Worm (Caenorhabditis elegans) whole organism, midembryonic: Measurements from ENCODE around the gene F41B4.2.
A peak's percentile ranks its signal among the peaks of the same experiment; 100 is the strongest.
"Not testable (repeated sequence)": the region's sequence is repeated elsewhere in the genome, so short reads cannot be mapped to it uniquely, and the experiment has no call there.

Experiments
- T22C8.4 ChIP-seq: fragments of 200-800 bp; sonication (Bioruptor generic); IDR thresholded peaks from 2 replicates; pipeline ENCODE4 v1.3.6; 2022; ENCODE audit warnings: missing genetic modification characterization, missing compliant biosample characterization
- cog-1 ChIP-seq: sonication (generic microtip); optimal IDR thresholded peaks from 2 replicates; lab custom pipeline; 2016; ENCODE audit warnings: missing genetic modification characterization, missing compliant biosample characterization
- flt-1 ChIP-seq: fragments of 200-800 bp; sonication (Bioruptor generic); IDR thresholded peaks from 2 replicates; pipeline ENCODE4 v1.3.6; 2022; ENCODE audit warnings: missing genetic modification characterization, missing compliant biosample characterization
- klf-2 ChIP-seq: fragments of 200-800 bp; sonication (Bioruptor generic); conservative IDR thresholded peaks from 2 replicates; pipeline ENCODE4 v1.3.6; 2022; ENCODE audit warnings: missing genetic modification reagents, missing genetic modification characterization, missing compliant biosample characterization
- med-1 ChIP-seq: sonication (generic microtip); optimal IDR thresholded peaks from 2 replicates; lab custom pipeline; 2017; ENCODE audit warnings: missing genetic modification characterization, mild to moderate bottlenecking, missing compliant biosample characterization, antibody characterized with exemption, missing genetic modification reagents; ENCODE audit not compliant: insufficient read depth
- ref-1 ChIP-seq: fragments of 200-800 bp; sonication (Bioruptor generic); conservative IDR thresholded peaks from 2 replicates; pipeline ENCODE4 v1.3.6; 2022; ENCODE audit warnings: missing genetic modification reagents, missing genetic modification characterization, missing compliant biosample characterization
- tab-1 ChIP-seq: fragments of 200-800 bp; sonication (Bioruptor generic); IDR thresholded peaks from 2 replicates; pipeline ENCODE4 v1.3.6; 2022; ENCODE audit warnings: missing genetic modification characterization, missing compliant biosample characterization
- ztf-23 ChIP-seq: fragments of 200-800 bp; sonication (Bioruptor generic); IDR thresholded peaks from 2 replicates; pipeline ENCODE4 v1.3.6; 2022; ENCODE audit warnings: missing genetic modification reagents, missing genetic modification characterization, missing compliant biosample characterization
- ztf-29 ChIP-seq: fragments of 200-800 bp; sonication (Bioruptor generic); IDR thresholded peaks from 2 replicates; pipeline ENCODE4 v1.3.6; 2022; ENCODE audit warnings: missing genetic modification reagents, missing genetic modification characterization, missing compliant biosample characterization

F41B4.2 gene

ce11 chrX:6835166-6835565, at the start of gene F41B4.2:
F41B4.2 (minus strand) TSS chrX:6835266.
- TF ChIP-seq T22C8.4 (GFP tag; lab: Robert Waterston, UW) (no peak), cog-1 (tag; lab: Kevin White, UChicago) (no peak), ref-1 (GFP tag; lab: Robert Waterston, UW) (no peak), tab-1 (no peak), med-1 (GFP tag; lab: Kevin White, UChicago) (no peak), ztf-23 (GFP tag; lab: Robert Waterston, UW) (no peak), klf-2 (GFP tag; lab: Robert Waterston, UW) (no peak)

- no peak for TF ChIP-seq ztf-29 (GFP tag; lab: Robert Waterston, UW)
Measured at ce11 chrX:6884439-6884838, 49.4 kb upstream of the F41B4.2 start.

ce11 chrX:6881795-6882194, 46.7 kb upstream of the F41B4.2 start, which contains the start of gene F41C6.6:
F41C6.6 (minus strand) TSS chrX:6881895.
- TF ChIP-seq flt-1 (GFP tag; lab: Robert Waterston, UW); cog-1 (tag; lab: Kevin White, UChicago); med-1 (GFP tag; lab: Kevin White, UChicago): not testable (repeated sequence)

ce11 chrX:6877436-6877835, 42.4 kb upstream of the F41B4.2 start, which contains the start of gene col-173:
col-173 (minus strand) TSS chrX:6877536.
- TF ChIP-seq ztf-23 (GFP tag; lab: Robert Waterston, UW) = no peak

- TF ChIP-seq cog-1 (tag; lab: Kevin White, UChicago) (no peak), klf-2 (GFP tag; lab: Robert Waterston, UW) (no peak), T22C8.4 (GFP tag; lab: Robert Waterston, UW) (no peak)
Measured at ce11 chrX:6875273-6875672, 40.2 kb upstream of the F41B4.2 start.

- TF ChIP-seq tab-1 = no peak
- no peak for TF ChIP-seq ztf-29 (GFP tag; lab: Robert Waterston, UW)
- no peak for TF ChIP-seq med-1 (GFP tag; lab: Kevin White, UChicago)
- TF ChIP-seq klf-2 (GFP tag; lab: Robert Waterston, UW) = no peak
- no peak for TF ChIP-seq flt-1 (GFP tag; lab: Robert Waterston, UW)
- TF ChIP-seq T22C8.4 (GFP tag; lab: Robert Waterston, UW) = no peak
- no peak for TF ChIP-seq cog-1 (tag; lab: Kevin White, UChicago)
- no peak for TF ChIP-seq ztf-23 (GFP tag; lab: Robert Waterston, UW)
- TF ChIP-seq ref-1 (GFP tag; lab: Robert Waterston, UW) = no peak
Measured at ce11 chrX:6874723-6875122, 39.7 kb upstream of the F41B4.2 start, which contains the start of gene F41C6.4. F41C6.4 (minus strand) TSS chrX:6874823.

ce11 chrX:6868669-6869068, 33.6 kb upstream of the F41B4.2 start, which contains the start of gene C53B7.6:
C53B7.6 (minus strand) TSS chrX:6868769.
- not testable (repeated sequence) for TF ChIP-seq med-1 (GFP tag; lab: Kevin White, UChicago); ztf-23 (GFP tag; lab: Robert Waterston, UW); T22C8.4 (GFP tag; lab: Robert Waterston, UW)

ce11 chrX:6867707-6868106, 32.6 kb upstream of the F41B4.2 start:
- TF ChIP-seq ztf-23 (GFP tag; lab: Robert Waterston, UW) = 0 out of 2 replicates have a peak, but pooled peaks have one; percentile 63
- TF ChIP-seq cog-1 (tag; lab: Kevin White, UChicago) = peak; percentile 37
- no peak for TF ChIP-seq T22C8.4 (GFP tag; lab: Robert Waterston, UW)
- no peak; the same call in 1 of the 2 replicates for TF ChIP-seq ref-1 (GFP tag; lab: Robert Waterston, UW)
- TF ChIP-seq tab-1 = peak; percentile 69; the same call in 1 of the 2 replicates
- TF ChIP-seq klf-2 (GFP tag; lab: Robert Waterston, UW) = 0 out of 2 replicates have a peak, but pooled peaks have one; percentile 38
- TF ChIP-seq med-1 (GFP tag; lab: Kevin White, UChicago) = no peak
- TF ChIP-seq flt-1 (GFP tag; lab: Robert Waterston, UW) = no peak; the same call in 1 of the 2 replicates
- peak; percentile 20; the same call in 1 of the 2 replicates for TF ChIP-seq ztf-29 (GFP tag; lab: Robert Waterston, UW)

ce11 chrX:6866900-6867299, 31.8 kb upstream of the F41B4.2 start:
- no peak for TF ChIP-seq ref-1 (GFP tag; lab: Robert Waterston, UW)
- no peak for TF ChIP-seq med-1 (GFP tag; lab: Kevin White, UChicago)
- TF ChIP-seq T22C8.4 (GFP tag; lab: Robert Waterston, UW) = no peak
- no peak for TF ChIP-seq cog-1 (tag; lab: Kevin White, UChicago)
- TF ChIP-seq tab-1 = no peak
- no peak for TF ChIP-seq ztf-23 (GFP tag; lab: Robert Waterston, UW)
- TF ChIP-seq klf-2 (GFP tag; lab: Robert Waterston, UW) = no peak
- TF ChIP-seq flt-1 (GFP tag; lab: Robert Waterston, UW) = no peak
- TF ChIP-seq ztf-29 (GFP tag; lab: Robert Waterston, UW) = no peak

- TF ChIP-seq klf-2 (GFP tag; lab: Robert Waterston, UW) (no peak), ztf-23 (GFP tag; lab: Robert Waterston, UW) (no peak), cog-1 (tag; lab: Kevin White, UChicago) (no peak), flt-1 (GFP tag; lab: Robert Waterston, UW) (no peak), ztf-29 (GFP tag; lab: Robert Waterston, UW) (no peak), ref-1 (GFP tag; lab: Robert Waterston, UW) (no peak), T22C8.4 (GFP tag; lab: Robert Waterston, UW) (no peak), med-1 (GFP tag; lab: Kevin White, UChicago) (no peak), tab-1 (no peak)
Measured at ce11 chrX:6865839-6866238, 30.8 kb upstream of the F41B4.2 start, which contains the start of gene odr-10. odr-10 (minus strand) TSS chrX:6865939.
